Worm (Caenorhabditis elegans) whole organism, young adult: ENCODE results near the gene C09F9.1.

Source experiments
- B0035.1 ChIP-seq: sonication (generic microtip); optimal IDR thresholded peaks from 2 replicates; lab custom pipeline; 2016; ENCODE audit warnings: missing genetic modification characterization, mild to moderate bottlenecking, missing compliant biosample characterization, missing genotype, missing genetic modification reagents
- B0336.3 ChIP-seq: fragments of 200-800 bp; sonication (Bioruptor generic); IDR thresholded peaks from 2 replicates; pipeline ENCODE4 v1.3.6; 2022; ENCODE audit warnings: missing genetic modification characterization, missing compliant biosample characterization
- F22D6.2 ChIP-seq: sonication (generic microtip); optimal IDR thresholded peaks from 2 replicates; lab custom pipeline; 2016; ENCODE audit warnings: mild to moderate bottlenecking, missing genetic modification characterization, missing compliant biosample characterization
- F55B11.4 ChIP-seq: sonication (generic microtip); optimal IDR thresholded peaks from 2 replicates; lab custom pipeline; 2016; ENCODE audit warnings: missing compliant biosample characterization, missing genetic modification characterization, borderline replicate concordance; ENCODE audit not compliant: insufficient read depth
- T07F8.4 ChIP-seq: sonication (generic microtip); optimal IDR thresholded peaks from 2 replicates; lab custom pipeline; 2016; ENCODE audit warnings: mild to moderate bottlenecking, missing genetic modification characterization, moderate library complexity, missing compliant biosample characterization
- T26A5.8 ChIP-seq: sonication (generic microtip); optimal IDR thresholded peaks from 2 replicates; lab custom pipeline; 2016; ENCODE audit warnings: missing genetic modification characterization, missing compliant biosample characterization
- Y67H2A.10 ChIP-seq: fragments of 200-800 bp; sonication (Bioruptor generic); conservative IDR thresholded peaks from 2 replicates; pipeline ENCODE4 v1.3.6; 2022; ENCODE audit warnings: missing genetic modification reagents, missing genetic modification characterization, missing compliant biosample characterization
- Y79H2A.3 ChIP-seq: fragments of 200-800 bp; sonication (Bioruptor generic); conservative IDR thresholded peaks from 2 replicates; pipeline ENCODE4 v1.3.6; 2022; ENCODE audit warnings: missing genetic modification reagents, missing genetic modification characterization, missing compliant biosample characterization
- akir-1 ChIP-seq: fragments of 200-800 bp; sonication (Bioruptor generic); optimal IDR thresholded peaks from 2 replicates; lab custom pipeline; 2018; ENCODE audit warnings: mild to moderate bottlenecking, missing genetic modification characterization, moderate library complexity, missing compliant biosample characterization
- atf-7 ChIP-seq: sonication (generic microtip); optimal IDR thresholded peaks from 2 replicates; lab custom pipeline; 2017; ENCODE audit warnings: mild to moderate bottlenecking, missing genetic modification characterization, missing compliant biosample characterization
- attf-3 ChIP-seq: fragments of 200-800 bp; sonication (Bioruptor generic); conservative IDR thresholded peaks from 2 replicates; pipeline ENCODE4 v1.3.6; 2022; ENCODE audit warnings: missing genetic modification reagents, missing genetic modification characterization, missing compliant biosample characterization
- attf-6 ChIP-seq: fragments of 200-800 bp; sonication (Bioruptor generic); IDR thresholded peaks from 2 replicates; pipeline ENCODE4 v1.3.6; 2022; ENCODE audit warnings: missing genetic modification reagents, missing genetic modification characterization, missing compliant biosample characterization
- ccch-3 ChIP-seq: fragments of 200-800 bp; sonication (Bioruptor generic); optimal IDR thresholded peaks from 2 replicates; lab custom pipeline; 2018; ENCODE audit warnings: mild to moderate bottlenecking, missing genetic modification characterization, missing compliant biosample characterization
- cebp-2 ChIP-seq: fragments of 200-800 bp; sonication (Bioruptor generic); IDR thresholded peaks from 2 replicates; pipeline ENCODE4 v1.3.6; 2022; ENCODE audit warnings: missing genetic modification characterization, missing compliant biosample characterization
- ceh-27 ChIP-seq: fragments of 200-800 bp; sonication (Bioruptor generic); optimal IDR thresholded peaks from 2 replicates; lab custom pipeline; 2018; ENCODE audit warnings: mild to moderate bottlenecking, missing genetic modification characterization, moderate library complexity, missing compliant biosample characterization
- ceh-40 ChIP-seq: fragments of 200-800 bp; sonication (Bioruptor generic); IDR thresholded peaks from 2 replicates; pipeline ENCODE4 v1.3.6; 2022; ENCODE audit warnings: missing genetic modification characterization, missing compliant biosample characterization
- chd-7 ChIP-seq: sonication (generic microtip); optimal IDR thresholded peaks from 2 replicates; lab custom pipeline; 2016; ENCODE audit warnings: mild to moderate bottlenecking, missing genetic modification characterization, moderate library complexity, missing compliant biosample characterization
- dpl-1 ChIP-seq: fragments of 150-350 bp; optimal IDR thresholded peaks from 2 replicates; lab custom pipeline; 2014; ENCODE audit warnings: missing biosample characterization, missing genetic modification reagents, missing genetic modification characterization
- ets-4 ChIP-seq: fragments of 200-800 bp; sonication (Bioruptor generic); optimal IDR thresholded peaks from 2 replicates; lab custom pipeline; 2018; ENCODE audit warnings: mild to moderate bottlenecking, missing genetic modification characterization, missing compliant biosample characterization
- him-1 ChIP-seq: sonication (generic microtip); optimal IDR thresholded peaks from 2 replicates; lab custom pipeline; 2016; ENCODE audit warnings: missing genotype, missing genetic modification reagents, missing genetic modification characterization, missing compliant biosample characterization
- hlh-26 ChIP-seq: fragments of 200-800 bp; sonication (Bioruptor generic); conservative IDR thresholded peaks from 2 replicates; pipeline ENCODE4 v1.3.6; 2022; ENCODE audit warnings: missing genetic modification reagents, missing genetic modification characterization, missing compliant biosample characterization
- hmg-20 ChIP-seq: fragments of 200-800 bp; sonication (Bioruptor generic); IDR thresholded peaks from 2 replicates; pipeline ENCODE4 v1.3.6; 2022; ENCODE audit warnings: missing genetic modification reagents, missing genetic modification characterization, missing compliant biosample characterization
- let-607 ChIP-seq, 2 experiments: fragments of 200-800 bp in 1 of 2; sonication (Bioruptor generic) in 1 of 2; sonication (generic microtip) in 1 of 2; optimal IDR thresholded peaks; 2 replicates each; lab custom pipeline; 2016 to 2018; ENCODE audit warnings: mild to moderate bottlenecking in 2 of 2, missing compliant biosample characterization in 2 of 2, missing genetic modification characterization in 2 of 2, moderate library complexity in 2 of 2, missing genotype in 1 of 2
- mxl-1 ChIP-seq: sonication (generic microtip); optimal IDR thresholded peaks from 2 replicates; lab custom pipeline; 2016; ENCODE audit warnings: missing genetic modification characterization, missing compliant biosample characterization
- nfya-2 ChIP-seq: fragments of 200-800 bp; sonication (Bioruptor generic); IDR thresholded peaks from 2 replicates; pipeline ENCODE4 v1.3.6; 2022; ENCODE audit warnings: missing genetic modification reagents, missing genetic modification characterization, missing compliant biosample characterization
- nfyb-1 ChIP-seq: fragments of 200-800 bp; sonication (Bioruptor generic); IDR thresholded peaks from 2 replicates; pipeline ENCODE4 v1.3.6; 2022; ENCODE audit warnings: missing genetic modification reagents, missing genetic modification characterization, missing compliant biosample characterization
- nhr-120 ChIP-seq: fragments of 200-800 bp; sonication (Bioruptor generic); IDR thresholded peaks from 2 replicates; pipeline ENCODE4 v1.3.6; 2022; ENCODE audit warnings: missing genetic modification characterization, missing compliant biosample characterization
- pbrm-1 ChIP-seq: fragments of 200-800 bp; sonication (Bioruptor generic); IDR thresholded peaks from 2 replicates; pipeline ENCODE4 v1.3.6; 2022; ENCODE audit warnings: missing genetic modification reagents, missing genetic modification characterization, missing compliant biosample characterization
- pha-4 ChIP-seq: fragments of 150-350 bp; sonication (generic microtip); optimal IDR thresholded peaks from 2 replicates; lab custom pipeline; 2014; ENCODE audit warnings: missing biosample characterization, missing genetic modification reagents, missing genetic modification characterization
- rec-8 ChIP-seq, 2 experiments: sonication (generic microtip); optimal IDR thresholded peaks; 2 replicates each; lab custom pipeline; 2016; ENCODE audit warnings: mild to moderate bottlenecking in 2 of 2, missing genetic modification characterization in 2 of 2, missing genetic modification reagents in 2 of 2, missing genotype in 2 of 2, missing biosample characterization in 1 of 2, missing compliant biosample characterization in 1 of 2, moderate library complexity in 1 of 2
- somi-1 ChIP-seq: fragments of 200-800 bp; sonication (Bioruptor generic); optimal IDR thresholded peaks from 2 replicates; lab custom pipeline; 2018; ENCODE audit warnings: mild to moderate bottlenecking, missing genetic modification characterization, missing compliant biosample characterization
- tlf-1 ChIP-seq: fragments of 200-800 bp; sonication (Bioruptor generic); optimal IDR thresholded peaks from 2 replicates; lab custom pipeline; 2018; ENCODE audit warnings: mild to moderate bottlenecking, missing genetic modification characterization, missing compliant biosample characterization
- xnd-1 ChIP-seq: sonication (generic microtip); optimal IDR thresholded peaks from 2 replicates; lab custom pipeline; 2016; ENCODE audit warnings: missing genotype, missing genetic modification reagents, missing genetic modification characterization, missing compliant biosample characterization
- zfh-2 ChIP-seq: fragments of 200-800 bp; sonication (Bioruptor generic); conservative IDR thresholded peaks from 2 replicates; pipeline ENCODE4 v1.3.6; 2022; ENCODE audit warnings: missing genetic modification reagents, missing genetic modification characterization, missing compliant biosample characterization
- ztf-25 ChIP-seq: fragments of 200-800 bp; sonication (Bioruptor generic); IDR thresholded peaks from 2 replicates; pipeline ENCODE4 v1.3.6; 2022; ENCODE audit warnings: missing genetic modification reagents, missing genetic modification characterization, missing compliant biosample characterization
- ztf-26 ChIP-seq: sonication (generic microtip); optimal IDR thresholded peaks from 2 replicates; lab custom pipeline; 2017; ENCODE audit warnings: missing genetic modification characterization, missing compliant biosample characterization
- ztf-28 ChIP-seq: fragments of 200-800 bp; sonication (Bioruptor generic); IDR thresholded peaks from 2 replicates; pipeline ENCODE4 v1.3.6; 2022; ENCODE audit warnings: missing genetic modification reagents, missing genetic modification characterization, missing compliant biosample characterization

The C09F9.1 gene

DNA sequence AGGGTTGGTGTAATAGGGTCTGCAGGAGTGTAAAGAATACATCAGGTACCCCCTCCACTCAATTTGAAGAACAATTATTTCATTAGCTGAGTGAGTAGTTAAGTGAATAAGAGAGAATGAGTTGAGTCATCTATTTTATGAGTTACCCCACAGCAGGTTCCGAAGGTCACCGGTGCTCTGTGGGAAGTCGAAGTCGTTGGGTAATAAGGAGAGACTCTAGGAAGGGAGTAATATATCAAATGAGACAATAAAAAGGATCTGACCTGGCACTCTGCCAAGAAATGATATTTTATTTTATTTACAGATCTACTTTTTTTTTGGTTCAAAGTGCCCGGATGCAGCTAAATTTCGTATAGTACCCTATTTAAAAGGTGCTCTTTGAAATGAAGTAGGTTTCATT, at the start of gene C09F9.1:
Gene C09F9.1 (plus strand): TSS at position 301 of the 400 bp plus-strand sequence.
- TF ChIP-seq nfya-2 (GFP tag; lab: Robert Waterston, UW) (no peak), F22D6.2 (tag; lab: Kevin White, UChicago) (no peak), ztf-26 (no peak), ccch-3 (GFP tag; lab: Kevin White, UChicago) (no peak), pha-4 (no peak), tlf-1 (no peak), attf-3 (GFP tag; lab: Robert Waterston, UW) (no peak), atf-7 (tag; lab: Kevin White, UChicago) (no peak), ceh-40 (no peak), mxl-1 (tag; lab: Kevin White, UChicago) (no peak), xnd-1 (tag; lab: Kevin White, UChicago) (no peak), F55B11.4 (tag; lab: Kevin White, UChicago) (no peak), rec-8 (tag; optimal IDR thresholded peaks at IDR 0.05; lab: Kevin White, UChicago) (no peak), zfh-2 (GFP tag; lab: Robert Waterston, UW) (no peak), nhr-120 (GFP tag; lab: Robert Waterston, UW) (no peak), chd-7 (no peak)

DNA sequence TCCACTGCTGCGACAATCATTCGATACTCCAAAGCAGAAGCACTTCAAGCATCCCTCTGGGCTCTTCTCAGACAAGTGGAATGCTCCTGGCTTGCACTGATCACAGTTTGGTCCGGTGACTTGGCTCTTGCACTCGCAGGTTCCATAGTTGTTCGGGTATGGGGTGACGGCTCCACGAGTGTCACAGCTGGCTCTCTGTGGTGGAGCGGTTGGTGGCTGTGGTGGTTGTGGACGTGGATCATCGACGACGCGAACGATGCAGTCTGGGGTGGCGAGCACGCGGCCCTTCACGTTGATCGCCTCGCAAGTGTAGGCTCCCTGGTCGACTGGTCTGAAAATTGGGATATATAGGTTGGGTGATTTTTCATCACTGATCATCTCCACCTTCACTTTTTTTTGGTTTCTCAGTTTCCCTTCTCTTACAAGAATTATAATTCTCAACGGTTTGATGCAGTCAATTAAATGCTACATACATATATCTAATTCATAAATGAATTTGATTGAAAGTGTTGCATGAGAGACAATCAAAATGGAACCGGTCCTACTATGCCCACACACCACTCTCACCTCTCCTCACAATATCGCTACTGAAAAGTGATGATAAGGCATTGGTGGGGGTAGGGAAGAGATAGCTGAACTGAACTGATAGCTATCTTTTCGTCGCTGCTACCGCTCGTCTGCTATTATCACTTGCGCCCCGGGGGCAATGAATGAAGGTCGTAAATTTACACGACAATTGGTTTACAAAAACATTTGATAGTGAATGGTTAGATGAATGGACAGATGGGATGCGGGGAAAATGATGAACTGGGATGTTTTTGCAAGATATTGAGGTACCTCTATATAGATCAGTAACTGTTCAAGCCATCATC, 33.3 kb upstream of the C09F9.1 start:
- TF ChIP-seq zfh-2 (GFP tag; lab: Robert Waterston, UW) (peak; percentile 84), akir-1 (no peak)

DNA sequence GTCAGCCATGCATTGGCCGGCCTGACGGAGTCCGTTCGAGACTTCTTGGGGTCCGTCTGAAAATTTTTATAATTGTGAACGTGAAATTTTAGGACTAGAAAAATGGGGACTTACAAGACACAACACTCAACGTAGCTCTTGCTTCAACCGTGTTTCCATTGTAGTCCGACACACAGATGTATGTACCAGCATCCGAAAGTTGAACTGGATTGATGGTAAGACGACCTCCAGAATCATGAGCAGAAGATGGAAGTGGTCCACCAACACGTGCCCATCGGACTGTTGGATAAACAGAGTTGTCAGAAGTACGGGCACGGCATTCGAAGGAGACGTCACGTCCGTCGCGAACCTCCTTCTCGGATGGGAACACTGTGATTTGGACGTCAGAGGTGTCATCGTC, 31.9 kb upstream of the C09F9.1 start:
- TF ChIP-seq cebp-2 (no peak), F22D6.2 (tag; lab: Kevin White, UChicago) (no peak), nfyb-1 (no peak), hlh-26 (no peak), ets-4 (GFP tag; lab: Kevin White, UChicago) (no peak), Y67H2A.10 (GFP tag; lab: Robert Waterston, UW) (no peak), attf-6 (GFP tag; lab: Robert Waterston, UW) (no peak), let-607 (tag; optimal IDR thresholded peaks at IDR 0.05; lab: Kevin White, UChicago) (no peak), ztf-25 (no peak), somi-1 (GFP tag; lab: Kevin White, UChicago) (no peak)
- TF ChIP-seq, all 124 proteins: peak for 0

DNA sequence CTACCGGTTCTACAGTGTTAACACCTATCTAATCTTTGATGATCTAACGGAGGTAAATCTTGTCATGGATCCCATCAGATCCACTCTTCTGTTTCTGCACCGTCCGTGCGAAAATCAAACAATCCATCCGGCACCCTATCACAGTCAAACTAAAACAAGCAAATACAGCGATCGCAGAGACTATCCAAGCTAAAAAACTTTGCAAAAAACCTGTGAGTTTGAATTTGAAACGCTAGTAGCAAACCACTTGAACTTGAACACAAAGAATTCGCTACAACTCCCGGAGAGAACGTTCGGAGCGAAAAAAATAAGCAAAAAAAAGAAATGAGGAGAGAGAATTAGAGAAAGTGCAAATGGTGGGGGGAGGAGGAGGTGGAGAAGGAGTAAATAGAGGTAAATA, 29.5 kb upstream of the C09F9.1 start:
- TF ChIP-seq B0035.1 (tag; lab: Kevin White, UChicago) = no peak
- no peak for TF ChIP-seq hmg-20 (GFP tag; lab: Robert Waterston, UW)
- no peak for TF ChIP-seq B0336.3 (GFP tag; lab: Robert Waterston, UW)
- no peak for TF ChIP-seq ztf-26
- no peak for TF ChIP-seq pbrm-1
- TF ChIP-seq dpl-1 (GFP tag; lab: Kevin White, UChicago) = no peak

DNA sequence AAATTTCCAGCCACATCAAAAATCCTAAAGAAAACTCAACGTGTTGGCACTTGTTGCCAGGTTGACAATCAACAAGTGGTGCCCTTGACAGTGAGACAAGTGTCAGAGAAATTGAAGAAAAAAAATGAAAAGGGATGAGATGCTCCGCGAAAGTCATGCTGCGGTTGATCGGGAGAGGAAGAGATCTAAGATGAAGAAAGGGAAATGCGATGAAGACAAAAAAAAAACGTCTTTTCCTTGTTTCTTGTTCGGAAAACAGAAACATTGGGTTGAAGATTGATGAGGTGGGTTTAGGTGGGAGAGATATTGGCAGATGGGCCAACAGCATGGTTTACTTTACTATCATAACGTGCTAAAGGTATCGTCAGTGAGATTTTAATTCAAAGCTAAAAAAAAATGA, 28.0 kb upstream of the C09F9.1 start:
- TF ChIP-seq ztf-28 = no peak
- no peak for TF ChIP-seq T26A5.8 (tag; lab: Kevin White, UChicago)
- TF ChIP-seq let-607 (tag; optimal IDR thresholded peaks at IDR 0.05; lab: Kevin White, UChicago) = no peak
- TF ChIP-seq T07F8.4 (tag; lab: Kevin White, UChicago) = no peak
- no peak for TF ChIP-seq ceh-27
- TF ChIP-seq him-1 (tag; lab: Kevin White, UChicago) = no peak
- TF ChIP-seq Y79H2A.3 (GFP tag; lab: Robert Waterston, UW) = no peak
